Worm (Caenorhabditis elegans): Measurements from ENCODE around the gene flr-1.

The flr-1 gene

DNA sequence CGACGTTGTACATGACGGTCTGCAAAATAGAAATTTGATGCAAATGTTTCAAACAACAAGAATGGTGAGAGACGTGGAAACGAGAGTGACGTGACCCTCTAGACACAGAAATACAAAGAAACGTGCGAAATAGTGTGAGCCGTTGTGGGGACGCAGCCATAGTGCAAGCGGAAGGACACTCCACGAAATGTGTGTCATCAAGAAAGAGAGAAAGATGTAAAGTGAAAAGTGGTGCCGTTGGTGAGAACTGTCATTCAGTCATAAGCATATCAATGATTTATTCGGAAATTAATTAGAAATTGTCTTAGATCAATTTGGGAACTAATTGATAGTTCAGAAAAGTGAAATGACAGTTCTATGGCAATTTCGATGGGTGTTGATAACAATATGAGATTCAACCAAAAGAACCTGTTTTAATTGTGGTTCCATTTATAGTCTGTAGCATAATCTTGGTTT is 36.4 kb downstream of the flr-1 start, which contains the start of gene C29F7.3 (continued):
- TF ChIP-seq nhr-47 (tag; optimal IDR thresholded peaks at IDR 0.05) (peak; percentile 7), nhr-77 (tag; optimal IDR thresholded peaks at IDR 0.05) (no peak), lin-13 (GFP tag; optimal IDR thresholded peaks at IDR 0.05) (no peak), lin-39 (tag; optimal IDR thresholded peaks at IDR 0.05) (no peak), efl-1 (optimal IDR thresholded peaks at IDR 0.05) (peak in 1 of 2 experiments; percentile 21), efl-1 (GFP tag; optimal IDR thresholded peaks at IDR 0.05 in 1 of 2) (no peak), nhr-11 (tag; optimal IDR thresholded peaks at IDR 0.05) (no peak), vab-15 (tag; optimal IDR thresholded peaks at IDR 0.05) (no peak), ets-5 (GFP tag; IDR thresholded peaks at IDR 0.05) (no peak), ceh-8 (GFP tag; optimal IDR thresholded peaks at IDR 0.05) (no peak), blmp-1 (tag; optimal IDR thresholded peaks at IDR 0.05) (peak; percentile 62), unc-86 (tag; optimal IDR thresholded peaks at IDR 0.05) (no peak), ceh-90 (tag; optimal IDR thresholded peaks at IDR 0.05) (no peak), lin-15B (tag; optimal IDR thresholded peaks at IDR 0.05) (no peak), nhr-20 (tag; optimal IDR thresholded peaks at IDR 0.05) (peak; percentile 21), sptf-1 (tag; optimal IDR thresholded peaks at IDR 0.05) (no peak), egl-13 (tag; optimal IDR thresholded peaks at IDR 0.05) (no peak), Y116A8C.19 (tag; optimal IDR thresholded peaks at IDR 0.05; ENCODE audit: borderline replicate concordance) (no peak), fkh-4 (tag; optimal IDR thresholded peaks at IDR 0.05; ENCODE audit: borderline replicate concordance) (no peak), skn-1 (tag; optimal IDR thresholded peaks at IDR 0.05) (no peak), lir-3 (tag; optimal IDR thresholded peaks at IDR 0.05; ENCODE audit: poor library complexity) (peak; percentile 9), unc-30 (tag; optimal IDR thresholded peaks at IDR 0.05) (no peak), rnt-1 (tag; optimal IDR thresholded peaks at IDR 0.05) (peak; percentile 23), mep-1 (tag; optimal IDR thresholded peaks at IDR 0.05) (no peak), fos-1 (tag; optimal IDR thresholded peaks at IDR 0.05) (no peak), nhr-19 (GFP tag; conservative IDR thresholded peaks at IDR 0.05) (no peak), nhr-85 (tag) (peak; percentile 67)

DNA sequence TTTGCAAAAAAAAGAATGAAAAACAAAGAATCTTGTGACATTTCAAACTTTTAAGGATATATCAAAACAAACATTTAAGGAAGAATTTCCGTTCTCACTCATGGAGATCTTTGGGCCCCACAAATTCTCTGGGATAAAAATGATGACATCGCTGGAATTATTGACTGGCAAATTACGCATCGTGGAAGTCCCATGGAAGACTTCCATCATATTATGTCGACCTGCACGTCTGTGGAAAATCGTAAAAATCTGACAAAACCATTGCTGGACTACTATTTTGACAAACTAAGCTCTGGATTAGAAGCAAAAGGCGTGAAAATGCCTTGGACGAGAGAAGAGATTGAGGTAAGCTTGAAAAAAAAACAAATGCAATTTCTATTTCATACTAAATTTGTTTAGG is 38.9 kb downstream of the flr-1 start:
- TF ChIP-seq egl-27 (tag; optimal IDR thresholded peaks at IDR 0.05): no peak
- TF ChIP-seq nhr-85 (tag): peak; percentile 32

ce11 chrX:13415722-13416121 is 40.6 kb downstream of the flr-1 start, which contains the start of gene C29F7.2:
C29F7.2 (plus strand) TSS chrX:13416078.
- TF ChIP-seq tbx-2 (tag; optimal IDR thresholded peaks at IDR 0.05) (no peak), nhr-20 (tag; optimal IDR thresholded peaks at IDR 0.05) (peak; percentile 43), lin-35 (GFP tag; optimal IDR thresholded peaks at IDR 0.05) (peak in 1 of 2 experiments; percentile 35), nhr-71 (tag; optimal IDR thresholded peaks at IDR 0.05) (peak; percentile 19), lir-3 (tag; optimal IDR thresholded peaks at IDR 0.05; ENCODE audit: poor library complexity) (no peak), efl-1 (optimal IDR thresholded peaks at IDR 0.05) (no peak), efl-1 (GFP tag; optimal IDR thresholded peaks at IDR 0.05 in 1 of 2) (peak in 1 of 2 experiments; percentile 65), elt-2 (tag; optimal IDR thresholded peaks at IDR 0.05) (peak; percentile 94)

DNA sequence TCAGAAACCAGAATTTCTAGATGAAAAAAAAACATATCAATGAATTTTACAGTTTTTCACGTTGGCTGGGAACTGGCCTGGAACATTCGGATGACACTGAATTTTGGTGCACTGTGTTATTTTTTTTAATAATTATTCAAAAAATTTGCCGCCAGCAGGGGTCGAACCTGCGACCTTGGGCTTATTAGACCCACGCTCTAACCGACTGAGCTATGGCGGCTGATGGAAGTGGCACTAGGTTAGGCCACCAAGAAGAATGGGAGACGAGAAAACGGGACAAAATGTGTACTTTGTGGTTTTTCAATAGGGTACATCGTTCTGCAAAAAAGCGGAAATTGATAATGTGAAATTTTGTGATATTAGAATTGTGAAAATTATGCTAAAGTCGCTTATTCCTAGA is 41.4 kb downstream of the flr-1 start:
- TF ChIP-seq lin-14 (GFP tag; optimal IDR thresholded peaks at IDR 0.05): peak; percentile 29
- TF ChIP-seq grh-1 (GFP tag; IDR thresholded peaks at IDR 0.05): no peak
- TF ChIP-seq C16A3.4 (tag; optimal IDR thresholded peaks at IDR 0.05): peak; percentile 5
- peak; percentile 35 for TF ChIP-seq rnt-1 (tag; optimal IDR thresholded peaks at IDR 0.05)
- peak; percentile 2 for TF ChIP-seq elt-2 (tag; optimal IDR thresholded peaks at IDR 0.05)
- peak; percentile 44 for TF ChIP-seq nhr-90 (tag; optimal IDR thresholded peaks at IDR 0.05; ENCODE audit: poor library complexity)
- TF ChIP-seq nhr-237 (tag; optimal IDR thresholded peaks at IDR 0.05): no peak
- peak in 1 of 2 experiments; percentile 14 for TF ChIP-seq mdl-1 (tag; optimal IDR thresholded peaks at IDR 0.05)
- peak; percentile 56 for TF ChIP-seq nhr-20 (tag; optimal IDR thresholded peaks at IDR 0.05)
- TF ChIP-seq lsy-2 (tag; optimal IDR thresholded peaks at IDR 0.05): peak in 1 of 2 experiments; percentile 23
- TF ChIP-seq tbx-2 (tag; optimal IDR thresholded peaks at IDR 0.05): peak; percentile 10
- peak; percentile 6 for TF ChIP-seq skn-1 (tag; optimal IDR thresholded peaks at IDR 0.05)
- peak; percentile 53 for TF ChIP-seq snu-23 (GFP tag; optimal IDR thresholded peaks at IDR 0.05)
- peak; percentile 20 for TF ChIP-seq xbp-1 (tag; optimal IDR thresholded peaks at IDR 0.05)
- peak; percentile 13 for TF ChIP-seq irx-1 (tag; optimal IDR thresholded peaks at IDR 0.05)
- TF ChIP-seq ceh-82 (tag; optimal IDR thresholded peaks at IDR 0.05): peak in 1 of 3 experiments; percentile 27
- peak; percentile 10 for TF ChIP-seq lir-3 (tag; optimal IDR thresholded peaks at IDR 0.05; ENCODE audit: poor library complexity)
- TF ChIP-seq dsc-1 (tag; optimal IDR thresholded peaks at IDR 0.05): peak; percentile 54
- TF ChIP-seq swsn-7 (tag; optimal IDR thresholded peaks at IDR 0.05): peak; percentile 21
- TF ChIP-seq mep-1 (tag; optimal IDR thresholded peaks at IDR 0.05): peak; percentile 33
- TF ChIP-seq nhr-71 (tag; optimal IDR thresholded peaks at IDR 0.05): peak; percentile 50
- TF ChIP-seq hlh-4 (tag; optimal IDR thresholded peaks at IDR 0.05): no peak
- peak in 1 of 2 experiments; percentile 43 for TF ChIP-seq lin-35 (GFP tag; optimal IDR thresholded peaks at IDR 0.05)
- TF ChIP-seq nhr-47 (tag; optimal IDR thresholded peaks at IDR 0.05): peak; percentile 45

Data from whole organism, L1 larva.